Fruit fly (Drosophila melanogaster): Measurements from ENCODE around the gene snk.

DNA sequence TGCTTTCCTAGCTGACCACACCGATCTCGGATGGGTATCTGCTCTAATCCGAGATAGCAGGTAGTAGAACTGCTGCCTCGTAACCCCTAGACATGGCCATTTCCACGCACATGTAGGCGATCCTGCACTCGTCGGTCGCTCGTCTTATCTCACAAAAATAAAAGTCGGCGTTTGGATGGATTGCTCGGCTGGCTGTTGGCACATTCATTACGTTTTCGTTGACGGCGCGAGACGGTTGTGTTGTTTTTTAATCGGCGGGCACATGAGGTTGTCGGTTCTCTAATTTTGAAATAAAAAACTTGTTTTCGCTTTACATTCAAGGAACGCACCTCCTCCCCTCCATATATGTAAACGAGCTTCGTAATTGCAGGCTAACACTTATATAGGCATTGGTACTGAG lies 10.2 kb downstream of the snk start, which contains the start of gene ry:
- TF ChIP-seq ovo (GFP tag; optimal IDR thresholded peaks at IDR 0.05) (no peak), CG33017 (tag; optimal IDR thresholded peaks at IDR 0.05) (peak; percentile 43), CG12768 (GFP tag; optimal IDR thresholded peaks at IDR 0.05) (no peak), Crg-1 (GFP tag; optimal IDR thresholded peaks at IDR 0.05) (no peak), kay (GFP tag; ENCODE audit: borderline replicate concordance) (no peak)

Data from whole organism, adult.